Worm (Caenorhabditis elegans): ENCODE data around the gene C36A4.4.

Gene C36A4.4

DNA sequence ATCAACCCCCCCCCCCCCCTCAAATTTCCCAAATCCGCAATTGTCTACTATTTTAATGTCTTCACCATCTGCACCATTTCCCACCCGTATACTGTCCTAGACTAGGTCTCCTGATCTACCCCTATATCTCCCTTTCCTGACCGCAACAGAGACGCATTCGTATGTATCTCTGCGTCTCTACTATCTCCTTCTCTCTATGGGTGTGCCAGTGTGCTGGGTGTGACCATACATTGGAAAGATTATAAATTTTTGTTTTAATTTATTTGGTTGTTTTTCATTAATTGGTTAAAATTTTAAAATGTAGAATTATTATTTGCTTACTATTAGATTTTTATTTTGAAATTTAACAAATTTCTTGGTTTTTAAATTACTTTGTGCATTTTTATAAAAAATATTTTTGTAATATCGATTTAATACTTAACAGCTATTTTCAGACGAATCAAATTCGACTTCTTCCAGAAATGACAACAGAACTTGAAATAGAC, 21.4 kb downstream of the C36A4.4 start, which contains the start of gene amx-1:
Gene amx-1 (plus strand): TSS at position 435 of the 485 bp plus-strand sequence.
- no peak for TF ChIP-seq ztf-23 (GFP tag; IDR thresholded peaks at IDR 0.05)
- no peak for TF ChIP-seq ztf-29 (GFP tag; IDR thresholded peaks at IDR 0.05)
- no peak for TF ChIP-seq med-1 (GFP tag; optimal IDR thresholded peaks at IDR 0.05; ENCODE audit: insufficient read depth)
- no peak for TF ChIP-seq ref-1 (GFP tag; conservative IDR thresholded peaks at IDR 0.05)
- TF ChIP-seq cog-1 (tag; optimal IDR thresholded peaks at IDR 0.05): no peak
- TF ChIP-seq T22C8.4 (GFP tag; IDR thresholded peaks at IDR 0.05): no peak
- no peak for TF ChIP-seq flt-1 (GFP tag; IDR thresholded peaks at IDR 0.05)
- no peak for TF ChIP-seq klf-2 (GFP tag; conservative IDR thresholded peaks at IDR 0.05)
- TF ChIP-seq tab-1 (GFP tag; IDR thresholded peaks at IDR 0.05): no peak

DNA sequence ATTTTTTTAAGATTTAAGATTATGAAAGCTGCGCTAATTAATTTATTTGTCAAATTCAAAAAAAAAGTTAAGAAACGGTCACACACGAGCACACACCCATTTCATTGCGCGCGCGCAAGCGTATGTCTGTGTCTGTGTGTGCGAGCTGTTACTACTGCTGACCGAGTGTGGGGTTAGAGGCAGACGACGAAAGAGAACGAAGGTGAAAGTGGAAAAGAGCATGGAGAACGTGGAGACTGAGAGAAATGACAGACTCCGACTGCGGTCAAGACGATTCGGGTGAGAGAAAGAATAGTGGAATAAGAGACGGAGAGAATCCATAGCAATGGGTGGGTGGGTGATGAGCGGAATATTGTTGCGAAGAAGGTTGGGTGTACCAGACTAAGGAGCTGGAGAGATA, 23.3 kb downstream of the C36A4.4 start:
- TF ChIP-seq cog-1 (tag; optimal IDR thresholded peaks at IDR 0.05): peak; percentile 46
- TF ChIP-seq ztf-23 (GFP tag; IDR thresholded peaks at IDR 0.05): peak; percentile 45; the same call in 1 of the 2 replicates
- 0 out of 2 replicates have a peak, but pooled peaks have one; percentile 28 for TF ChIP-seq tab-1 (GFP tag; IDR thresholded peaks at IDR 0.05)
- TF ChIP-seq med-1 (GFP tag; optimal IDR thresholded peaks at IDR 0.05; ENCODE audit: insufficient read depth): no peak

DNA sequence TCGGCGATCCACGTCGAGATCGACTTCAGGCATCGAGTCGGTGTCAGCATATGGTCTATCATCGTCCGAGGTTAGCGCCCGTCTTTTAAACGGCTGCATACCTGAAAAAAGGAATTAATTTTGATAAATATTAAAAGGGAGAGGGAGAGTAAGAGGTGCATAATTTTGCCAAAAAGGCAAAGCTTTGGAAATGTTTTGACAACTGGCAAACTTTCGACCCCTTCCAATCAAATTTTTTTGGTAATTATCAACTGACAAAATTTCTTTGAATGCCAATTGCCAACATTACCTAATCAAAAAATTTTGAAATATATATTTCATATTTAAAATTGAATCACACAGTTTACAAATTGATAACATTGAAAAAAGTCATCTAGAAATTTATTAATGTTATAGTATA, 23.8 kb downstream of the C36A4.4 start, which contains the start of gene dpy-27:
Gene dpy-27 (minus strand): TSS at position 101 of the 400 bp plus-strand sequence.
- TF ChIP-seq ztf-23 (GFP tag; IDR thresholded peaks at IDR 0.05) (no peak), klf-2 (GFP tag; conservative IDR thresholded peaks at IDR 0.05) (no peak), ref-1 (GFP tag; conservative IDR thresholded peaks at IDR 0.05) (no peak), tab-1 (GFP tag; IDR thresholded peaks at IDR 0.05) (no peak), flt-1 (GFP tag; IDR thresholded peaks at IDR 0.05) (no peak), cog-1 (tag; optimal IDR thresholded peaks at IDR 0.05) (no peak), ztf-29 (GFP tag; IDR thresholded peaks at IDR 0.05) (no peak), med-1 (GFP tag; optimal IDR thresholded peaks at IDR 0.05; ENCODE audit: insufficient read depth) (no peak), T22C8.4 (GFP tag; IDR thresholded peaks at IDR 0.05) (no peak)

DNA sequence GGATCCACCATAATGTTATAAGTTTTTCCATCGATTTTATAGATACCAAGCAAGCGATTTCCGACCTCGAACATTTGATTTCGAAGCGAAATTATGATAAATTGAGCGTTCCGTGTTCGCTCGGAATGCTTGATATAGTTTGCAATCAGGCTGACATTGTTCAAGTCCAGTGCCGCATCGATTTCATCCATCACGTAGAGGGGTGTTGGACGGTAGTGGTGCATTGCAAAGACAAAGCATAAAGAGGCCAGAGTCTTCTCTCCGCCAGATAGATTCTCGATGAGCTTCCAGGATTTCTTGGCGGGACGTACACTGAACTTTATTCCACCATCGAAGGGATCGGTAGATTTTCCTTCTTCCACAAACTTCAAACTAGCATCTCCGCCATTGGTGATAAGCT, 29.0 kb downstream of the C36A4.4 start:
- TF ChIP-seq ref-1 (GFP tag; conservative IDR thresholded peaks at IDR 0.05): no peak
- no peak for TF ChIP-seq ztf-29 (GFP tag; IDR thresholded peaks at IDR 0.05)
- no peak for TF ChIP-seq cog-1 (tag; optimal IDR thresholded peaks at IDR 0.05)
- TF ChIP-seq ztf-23 (GFP tag; IDR thresholded peaks at IDR 0.05): no peak
- TF ChIP-seq T22C8.4 (GFP tag; IDR thresholded peaks at IDR 0.05): no peak
- TF ChIP-seq flt-1 (GFP tag; IDR thresholded peaks at IDR 0.05): no peak
- TF ChIP-seq med-1 (GFP tag; optimal IDR thresholded peaks at IDR 0.05; ENCODE audit: insufficient read depth): no peak
- no peak for TF ChIP-seq tab-1 (GFP tag; IDR thresholded peaks at IDR 0.05)
- no peak for TF ChIP-seq klf-2 (GFP tag; conservative IDR thresholded peaks at IDR 0.05)

DNA sequence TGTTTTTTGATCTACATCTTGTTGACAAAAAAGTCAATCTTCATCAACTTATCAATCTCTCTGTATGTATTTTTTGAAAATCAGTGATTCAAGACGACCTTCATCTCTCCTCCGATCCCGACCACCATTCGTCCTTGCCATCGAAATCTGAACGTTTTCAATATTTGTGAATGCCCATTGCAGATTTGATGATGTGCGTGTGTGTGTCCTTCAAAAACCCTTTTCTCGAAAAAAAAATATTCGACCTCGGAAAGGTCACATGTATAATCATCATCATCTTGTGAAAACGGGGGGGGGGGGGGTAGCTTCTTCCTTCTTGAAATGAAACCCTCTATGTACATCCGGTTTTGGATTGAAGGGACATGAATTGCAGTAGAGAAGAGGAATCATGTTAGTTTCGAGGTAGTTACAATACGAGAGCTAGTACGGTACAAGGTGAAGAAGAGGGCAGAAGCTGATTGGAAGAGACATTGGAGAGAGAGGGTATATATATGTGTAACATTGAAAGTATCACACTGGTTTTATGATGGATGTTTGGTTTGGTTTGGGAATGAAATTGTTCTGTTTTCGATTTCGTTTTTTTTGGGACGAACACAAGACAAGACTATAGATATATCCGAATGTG, 30.9 kb downstream of the C36A4.4 start:
- TF ChIP-seq tab-1 (GFP tag; IDR thresholded peaks at IDR 0.05) (no peak), med-1 (GFP tag; optimal IDR thresholded peaks at IDR 0.05; ENCODE audit: insufficient read depth) (no peak), T22C8.4 (GFP tag; IDR thresholded peaks at IDR 0.05) (no peak), cog-1 (tag; optimal IDR thresholded peaks at IDR 0.05) (no peak), ztf-29 (GFP tag; IDR thresholded peaks at IDR 0.05) (no peak), ztf-23 (GFP tag; IDR thresholded peaks at IDR 0.05) (no peak), ref-1 (GFP tag; conservative IDR thresholded peaks at IDR 0.05) (no peak), flt-1 (GFP tag; IDR thresholded peaks at IDR 0.05) (no peak), klf-2 (GFP tag; conservative IDR thresholded peaks at IDR 0.05) (no peak)

DNA sequence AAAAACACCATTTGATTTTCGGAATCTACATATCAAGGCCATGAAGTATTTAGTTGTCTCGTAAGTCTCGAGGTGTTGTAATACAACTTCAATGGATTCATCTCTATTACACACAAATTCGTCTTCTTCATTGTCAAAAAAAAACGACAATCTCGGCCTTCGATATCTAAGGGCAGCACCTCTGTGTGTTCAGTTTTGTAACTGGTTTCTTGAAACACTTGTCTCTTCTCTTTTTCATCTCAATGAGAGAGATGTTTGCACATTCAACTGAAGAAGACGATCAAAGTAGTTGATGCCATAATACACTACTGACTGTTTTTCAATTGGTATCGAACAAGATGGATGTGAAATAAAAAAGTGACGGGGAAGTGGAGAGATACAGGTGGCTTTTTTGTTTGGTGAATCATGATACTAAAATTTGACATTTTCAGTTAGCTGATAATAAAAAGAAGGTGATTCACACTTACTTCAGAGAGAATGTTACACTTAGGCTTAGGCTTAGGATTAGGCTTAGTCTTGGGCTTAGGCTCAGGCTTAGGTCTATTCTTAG, 32.0 kb downstream of the C36A4.4 start:
- no peak for TF ChIP-seq cog-1 (tag; optimal IDR thresholded peaks at IDR 0.05)

DNA sequence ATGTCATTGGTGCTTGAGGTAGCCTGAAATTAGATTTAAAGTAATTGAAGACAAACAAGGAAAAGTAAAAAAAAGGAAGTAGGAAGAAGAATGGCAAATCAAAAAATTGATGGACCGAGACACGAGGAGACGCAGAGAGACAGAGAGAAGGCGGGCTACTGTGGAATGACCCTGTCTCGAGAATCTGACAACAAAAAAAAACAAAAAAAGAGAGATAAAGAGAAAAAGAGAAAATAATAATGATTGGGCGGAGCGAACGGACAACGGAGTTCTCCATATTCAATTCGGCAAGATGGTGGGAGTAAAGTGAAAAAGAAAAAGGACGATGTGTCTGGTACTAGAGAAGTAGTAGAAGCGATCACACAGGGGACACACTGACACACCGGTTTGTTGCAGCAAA, 34.4 kb downstream of the C36A4.4 start, which contains the start of gene toh-1:
Gene toh-1 (minus strand): TSS at position 23 of the 400 bp plus-strand sequence.
- TF ChIP-seq T22C8.4 (GFP tag; IDR thresholded peaks at IDR 0.05): no peak

DNA sequence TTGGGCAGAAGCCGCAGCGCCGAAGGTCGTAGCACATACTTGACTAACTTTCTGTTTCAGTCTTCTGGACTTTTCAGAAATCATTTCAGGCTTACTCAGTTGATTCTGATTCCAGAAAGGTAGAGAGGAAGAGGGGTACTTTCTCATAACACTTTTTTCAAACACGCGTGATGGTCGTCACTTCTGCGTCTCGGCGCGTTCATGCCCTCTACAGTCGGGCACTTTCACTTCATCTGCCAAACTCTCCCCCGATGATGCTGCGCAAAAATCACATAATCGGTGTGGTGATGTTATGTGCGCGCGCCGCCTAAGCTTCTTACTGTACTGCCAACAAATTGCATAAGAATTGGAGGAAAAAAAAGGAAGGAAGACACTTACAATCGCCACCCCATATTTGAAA, 35.8 kb downstream of the C36A4.4 start:
- TF ChIP-seq ztf-29 (GFP tag; IDR thresholded peaks at IDR 0.05): no peak
- no peak for TF ChIP-seq med-1 (GFP tag; optimal IDR thresholded peaks at IDR 0.05; ENCODE audit: insufficient read depth)
- TF ChIP-seq T22C8.4 (GFP tag; IDR thresholded peaks at IDR 0.05): no peak
- no peak for TF ChIP-seq ztf-23 (GFP tag; IDR thresholded peaks at IDR 0.05)
- TF ChIP-seq klf-2 (GFP tag; conservative IDR thresholded peaks at IDR 0.05): no peak
- no peak for TF ChIP-seq tab-1 (GFP tag; IDR thresholded peaks at IDR 0.05)
- TF ChIP-seq cog-1 (tag; optimal IDR thresholded peaks at IDR 0.05): no peak
- no peak for TF ChIP-seq ref-1 (GFP tag; conservative IDR thresholded peaks at IDR 0.05)
- no peak for TF ChIP-seq flt-1 (GFP tag; IDR thresholded peaks at IDR 0.05)

DNA sequence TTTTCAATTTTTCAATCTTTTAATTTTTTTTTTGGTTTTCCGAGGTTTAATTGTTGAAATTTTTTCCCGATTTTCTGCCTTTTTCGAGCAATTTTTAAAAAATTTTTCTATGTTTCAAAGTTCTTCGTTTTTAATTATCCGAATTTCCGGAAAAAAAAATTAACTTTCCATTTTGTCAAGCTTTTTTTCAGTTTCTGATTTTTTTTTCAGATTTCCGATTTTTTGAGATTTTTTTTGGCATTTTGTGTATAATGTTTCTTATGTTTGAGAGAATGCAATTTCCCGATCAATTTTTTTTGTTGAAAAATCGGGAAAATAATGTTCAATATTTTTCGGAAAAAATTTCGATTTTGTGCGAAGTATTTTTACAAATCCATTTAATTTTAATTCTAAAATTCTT, 36.5 kb downstream of the C36A4.4 start:
- TF ChIP-seq flt-1 (GFP tag; IDR thresholded peaks at IDR 0.05) (no peak), cog-1 (tag; optimal IDR thresholded peaks at IDR 0.05) (no peak), ref-1 (GFP tag; conservative IDR thresholded peaks at IDR 0.05) (no peak), ztf-23 (GFP tag; IDR thresholded peaks at IDR 0.05) (no peak)

DNA sequence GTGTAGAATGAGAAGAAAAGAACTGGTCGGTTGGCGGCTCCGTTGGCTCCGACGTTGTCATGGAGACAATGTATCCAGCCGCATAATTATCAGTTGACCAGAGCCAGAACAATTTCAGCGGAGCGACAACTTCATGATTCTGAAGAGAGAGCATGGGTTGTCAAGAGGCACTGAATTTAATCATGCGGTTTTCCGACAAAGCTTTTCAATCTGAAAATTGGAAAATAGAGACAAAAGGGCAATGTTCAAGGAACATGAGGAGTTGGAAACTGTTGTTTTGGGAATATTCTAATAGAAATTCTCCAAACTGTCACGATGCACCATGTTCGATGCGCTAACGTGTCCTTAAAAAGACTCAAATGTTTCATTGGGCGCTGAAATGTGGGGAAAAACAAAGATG, 39.0 kb downstream of the C36A4.4 start, which contains the start of gene xbx-5:
Gene xbx-5 (minus strand): TSS at position 56 of the 400 bp plus-strand sequence.
- TF ChIP-seq ref-1 (GFP tag; conservative IDR thresholded peaks at IDR 0.05) (no peak), cog-1 (tag; optimal IDR thresholded peaks at IDR 0.05) (no peak), tab-1 (GFP tag; IDR thresholded peaks at IDR 0.05) (no peak), flt-1 (GFP tag; IDR thresholded peaks at IDR 0.05) (no peak), klf-2 (GFP tag; conservative IDR thresholded peaks at IDR 0.05) (no peak), ztf-29 (GFP tag; IDR thresholded peaks at IDR 0.05) (no peak), ztf-23 (GFP tag; IDR thresholded peaks at IDR 0.05) (no peak), T22C8.4 (GFP tag; IDR thresholded peaks at IDR 0.05) (no peak), med-1 (GFP tag; optimal IDR thresholded peaks at IDR 0.05; ENCODE audit: insufficient read depth) (no peak)
